Fruit fly (Drosophila melanogaster) whole organism, pupa: ENCODE results near the gene SCCRO.
A peak's percentile ranks its signal among the peaks of the same experiment; 100 is the strongest.

ENCODE experiments used
- CG13204 ChIP-seq: fragments of 200-800 bp; sonication (Bioruptor generic); optimal IDR thresholded peaks from 2 replicates; lab custom pipeline; 2018; ENCODE audit warnings: missing biosample characterization, mild to moderate bottlenecking, missing genetic modification characterization, moderate library complexity
- CG14655 ChIP-seq: fragments of 200-800 bp; sonication (Bioruptor generic); optimal IDR thresholded peaks from 3 replicates; lab custom pipeline; 2017; ENCODE audit warnings: mild to moderate bottlenecking, missing biosample characterization, missing genetic modification reagents, missing genetic modification characterization
- CG15710 ChIP-seq: fragments of 200-800 bp; sonication (Bioruptor generic); optimal IDR thresholded peaks from 2 replicates; lab custom pipeline; 2018; ENCODE audit warnings: missing biosample characterization, mild to moderate bottlenecking, missing genetic modification characterization, moderate library complexity
- CG17806 ChIP-seq: fragments of 200-800 bp; sonication (Bioruptor generic); optimal IDR thresholded peaks from 2 replicates; lab custom pipeline; 2018; ENCODE audit warnings: missing biosample characterization, mild to moderate bottlenecking, missing genetic modification characterization, moderate library complexity
- CG4496 ChIP-seq: fragments of 200-800 bp; sonication (Bioruptor generic); IDR thresholded peaks from 3 replicates; pipeline ENCODE4 v1.3.6; 2022; ENCODE audit warnings: missing biosample characterization, missing genetic modification characterization
- CG8159 ChIP-seq: fragments of 200-800 bp; sonication (Bioruptor generic); optimal IDR thresholded peaks from 3 replicates; lab custom pipeline; 2018; ENCODE audit warnings: missing biosample characterization, mild to moderate bottlenecking, missing genetic modification characterization, moderate library complexity
- CG9948 ChIP-seq: fragments of 200-800 bp; sonication (Bioruptor generic); optimal IDR thresholded peaks from 2 replicates; lab custom pipeline; 2018; ENCODE audit warnings: missing biosample characterization, mild to moderate bottlenecking, missing genetic modification characterization, moderate library complexity
- EcR ChIP-seq: fragments of 200-800 bp; sonication (Bioruptor generic); optimal IDR thresholded peaks from 3 replicates; lab custom pipeline; 2019; ENCODE audit warnings: missing biosample characterization, missing genetic modification characterization, mild to moderate bottlenecking, moderate library complexity, missing genetic modification reagents
- Ets98B ChIP-seq: fragments of 200-800 bp; sonication (Bioruptor generic); IDR thresholded peaks from 2 replicates; pipeline ENCODE4 v1.3.6; 2022; ENCODE audit warnings: missing biosample characterization, missing genetic modification characterization
- Pif1B ChIP-seq: fragments of 200-800 bp; sonication (Bioruptor generic); optimal IDR thresholded peaks from 3 replicates; lab custom pipeline; 2016; ENCODE audit warnings: missing biosample characterization, missing genetic modification characterization
- Snoo ChIP-seq: fragments of 200-800 bp; sonication (Bioruptor generic); optimal IDR thresholded peaks from 3 replicates; lab custom pipeline; 2017; ENCODE audit warnings: missing biosample characterization, mild to moderate bottlenecking, missing genetic modification characterization, inconsistent platforms
- gl ChIP-seq: fragments of 200-800 bp; sonication (Bioruptor generic); optimal IDR thresholded peaks from 2 replicates; lab custom pipeline; 2018; ENCODE audit warnings: missing biosample characterization, mild to moderate bottlenecking, missing genetic modification characterization

DNA sequence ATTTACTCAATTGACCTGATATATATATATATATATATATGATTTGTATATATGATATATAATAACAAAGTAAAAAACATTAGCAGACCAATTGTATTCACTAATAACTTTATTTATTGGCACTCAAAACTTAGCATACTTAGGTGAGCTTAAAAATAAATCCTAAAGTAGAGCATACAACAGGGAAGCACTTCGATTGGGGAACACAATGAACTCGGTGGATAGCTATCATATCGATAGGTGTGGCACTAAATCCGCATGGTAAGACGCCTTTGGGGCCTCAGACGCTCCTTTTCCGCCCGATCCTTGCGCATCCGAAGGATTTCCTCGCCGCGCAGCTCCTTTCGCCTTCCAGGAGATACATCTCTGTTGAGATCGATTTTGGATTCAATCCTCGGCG is 46.8 kb upstream of the SCCRO start:
- no peak for TF ChIP-seq CG4496
- no peak for TF ChIP-seq gl (tag; lab: Kevin White, UChicago)
- no peak for TF ChIP-seq CG15710 (tag; lab: Kevin White, UChicago)
- TF ChIP-seq CG13204 (GFP tag; lab: Kevin White, UChicago), result no peak
- no peak for TF ChIP-seq CG17806 (tag; lab: Kevin White, UChicago)
- TF ChIP-seq CG8159 (tag; lab: Kevin White, UChicago), result no peak
- TF ChIP-seq CG14655, result no peak
- no peak for TF ChIP-seq Snoo (tag; lab: Kevin White, UChicago)
- no peak for TF ChIP-seq Ets98B (GFP tag; lab: Robert Waterston, UW)
- TF ChIP-seq EcR (GFP tag; lab: Kevin White, UChicago), result peak; percentile 53
- no peak for TF ChIP-seq CG9948 (tag; lab: Kevin White, UChicago)
- TF ChIP-seq Pif1B (GFP tag; lab: Kevin White, UChicago), result no peak
